Fruit fly (Drosophila melanogaster): ENCODE results near the gene CG17929.

- TF ChIP-seq insv (optimal IDR thresholded peaks at IDR 0.05) (no peak), h (optimal IDR thresholded peaks at IDR 0.05) (no peak), Myc (optimal IDR thresholded peaks at IDR 0.05) (no peak)
These were observed 30.2 kb downstream of the CG17929 start for dm6 chr3R:16355393-16355943.

Data from Kc167 (cell line).